Fruit fly (Drosophila melanogaster) whole organism, embryonic: ENCODE results near the gene CG33110.
A peak's percentile ranks its signal among the peaks of the same experiment; 100 is the strongest.

Experiments used
- Bdp1 ChIP-seq: fragments of 200-800 bp; sonication (Bioruptor generic); optimal IDR thresholded peaks from 3 replicates; lab custom pipeline; 2016; ENCODE audit warnings: missing biosample characterization, missing genetic modification characterization
- Bteb2 ChIP-seq: fragments of 200-800 bp; sonication (Bioruptor generic); optimal IDR thresholded peaks from 2 replicates; lab custom pipeline; 2016; ENCODE audit warnings: missing biosample characterization, missing genetic modification characterization
- CG1024 ChIP-seq: fragments of 200-800 bp; sonication (Bioruptor generic); IDR thresholded peaks from 2 replicates; pipeline ENCODE4 v1.3.6; 2022; ENCODE audit warnings: missing biosample characterization, missing genetic modification characterization
- CG10321 ChIP-seq: fragments of 200-800 bp; sonication (Bioruptor generic); IDR thresholded peaks from 2 replicates; pipeline ENCODE4 v1.3.6; 2022; ENCODE audit warnings: missing biosample characterization, missing genetic modification characterization
- CG10654 ChIP-seq: fragments of 200-800 bp; sonication (Bioruptor generic); optimal IDR thresholded peaks from 2 replicates; lab custom pipeline; 2016; ENCODE audit warnings: missing biosample characterization, missing genetic modification characterization
- CG10959 ChIP-seq: fragments of 200-800 bp; sonication (Bioruptor generic); IDR thresholded peaks from 2 replicates; pipeline ENCODE4 v1.3.6; 2022; ENCODE audit warnings: missing biosample characterization, missing genetic modification characterization
- CG12236 ChIP-seq: fragments of 200-800 bp; sonication (Bioruptor generic); optimal IDR thresholded peaks from 2 replicates; lab custom pipeline; 2016; ENCODE audit warnings: missing biosample characterization, missing genetic modification characterization
- CG1233 ChIP-seq: fragments of 200-800 bp; sonication (Bioruptor generic); optimal IDR thresholded peaks from 4 replicates; lab custom pipeline; 2018; ENCODE audit warnings: missing biosample characterization, mild to moderate bottlenecking, missing genetic modification characterization
- CG13123 ChIP-seq: fragments of 200-800 bp; sonication (Bioruptor generic); optimal IDR thresholded peaks from 2 replicates; lab custom pipeline; 2016; ENCODE audit warnings: missing biosample characterization, missing genetic modification characterization
- CG13424 ChIP-seq: fragments of 200-800 bp; sonication (Bioruptor generic); optimal IDR thresholded peaks from 2 replicates; lab custom pipeline; 2019; ENCODE audit warnings: missing biosample characterization, mild to moderate bottlenecking, missing genetic modification characterization, moderate library complexity
- CG1529 ChIP-seq: fragments of 200-800 bp; sonication (Bioruptor generic); optimal IDR thresholded peaks from 3 replicates; lab custom pipeline; 2018; ENCODE audit warnings: missing biosample characterization, missing genetic modification characterization
- CG1603 ChIP-seq: fragments of 200-800 bp; sonication (Bioruptor generic); optimal IDR thresholded peaks from 2 replicates; lab custom pipeline; 2019; ENCODE audit warnings: missing biosample characterization, mild to moderate bottlenecking, missing genetic modification characterization, moderate library complexity
- CG17829 ChIP-seq: fragments of 200-800 bp; optimal IDR thresholded peaks from 2 replicates; lab custom pipeline; 2019; ENCODE audit warnings: missing biosample characterization, mild to moderate bottlenecking, missing genetic modification characterization, moderate library complexity
- CG1792 ChIP-seq: fragments of 200-800 bp; sonication (Bioruptor generic); optimal IDR thresholded peaks from 2 replicates; lab custom pipeline; 2016; ENCODE audit warnings: missing biosample characterization, missing genetic modification characterization
- CG2678 ChIP-seq: fragments of 200-800 bp; sonication (Bioruptor generic); optimal IDR thresholded peaks from 3 replicates; lab custom pipeline; 2019; ENCODE audit warnings: missing biosample characterization, mild to moderate bottlenecking, missing genetic modification characterization, moderate library complexity
- CG31388 ChIP-seq: fragments of 200-800 bp; sonication (Bioruptor generic); optimal IDR thresholded peaks from 2 replicates; lab custom pipeline; 2016; ENCODE audit warnings: missing biosample characterization, missing genetic modification characterization
- CG33213 ChIP-seq: fragments of 200-800 bp; sonication (Bioruptor generic); optimal IDR thresholded peaks from 3 replicates; lab custom pipeline; 2016; ENCODE audit warnings: missing biosample characterization, missing genetic modification characterization
- CG4404 ChIP-seq: fragments of 200-800 bp; sonication (Bioruptor generic); IDR thresholded peaks from 2 replicates; pipeline ENCODE4 v1.3.6; 2022; ENCODE audit warnings: missing biosample characterization, missing genetic modification characterization
- CG5953 ChIP-seq: fragments of 200-800 bp; sonication (Bioruptor generic); IDR thresholded peaks from 2 replicates; pipeline ENCODE4 v1.3.6; 2022; ENCODE audit warnings: missing biosample characterization, missing genetic modification characterization
- CG6254 ChIP-seq: fragments of 200-800 bp; sonication (Bioruptor generic); optimal IDR thresholded peaks from 3 replicates; lab custom pipeline; 2017; ENCODE audit warnings: mild to moderate bottlenecking, missing biosample characterization, missing genetic modification reagents, missing genetic modification characterization
- CG6765 ChIP-seq: fragments of 200-800 bp; sonication (Bioruptor generic); optimal IDR thresholded peaks from 3 replicates; lab custom pipeline; 2017; ENCODE audit warnings: missing biosample characterization, mild to moderate bottlenecking, missing genetic modification characterization
- CG7928 ChIP-seq: fragments of 200-800 bp; sonication (Bioruptor generic); optimal IDR thresholded peaks from 2 replicates; lab custom pipeline; 2017; ENCODE audit warnings: missing biosample characterization, mild to moderate bottlenecking, missing genetic modification characterization
- CG8359 ChIP-seq: fragments of 200-800 bp; sonication (Bioruptor generic); optimal IDR thresholded peaks from 2 replicates; lab custom pipeline; 2017; ENCODE audit warnings: missing biosample characterization, mild to moderate bottlenecking, missing genetic modification characterization, borderline replicate concordance
- CG8388 ChIP-seq: fragments of 200-800 bp; sonication (Bioruptor generic); optimal IDR thresholded peaks from 2 replicates; lab custom pipeline; 2019; ENCODE audit warnings: missing biosample characterization, mild to moderate bottlenecking, missing genetic modification characterization, moderate library complexity
- Chrac-16 ChIP-seq: fragments of 200-800 bp; sonication (Bioruptor generic); optimal IDR thresholded peaks from 3 replicates; lab custom pipeline; 2016; ENCODE audit warnings: missing biosample characterization, missing genetic modification characterization
- Eip74EF ChIP-seq, 2 experiments: fragments of 200-800 bp in 1 of 2; fragments of >200 bp in 1 of 2; sonication (Bioruptor generic) in 1 of 2; optimal IDR thresholded peaks; 2 replicates each; lab custom pipeline; 2017 to 2019; ENCODE audit warnings: missing biosample characterization in 2 of 2, missing genetic modification characterization in 2 of 2, mild to moderate bottlenecking in 1 of 2, moderate library complexity in 1 of 2
- Ets65A ChIP-seq: fragments of 200-800 bp; sonication (Bioruptor generic); peaks from one replicate; lab custom pipeline; 2016; ENCODE audit warnings: missing biosample characterization, missing genetic modification characterization
- Fer3 ChIP-seq: fragments of 200-800 bp; sonication (Bioruptor generic); optimal IDR thresholded peaks from 2 replicates; lab custom pipeline; 2018; ENCODE audit warnings: missing biosample characterization, mild to moderate bottlenecking, missing genetic modification characterization, moderate library complexity
- MBD-R2 ChIP-seq: fragments of 200-800 bp; sonication (Bioruptor generic); IDR thresholded peaks from 2 replicates; pipeline ENCODE4 v1.3.6; 2022; ENCODE audit warnings: missing biosample characterization, missing genetic modification characterization
- Neu2 ChIP-seq: fragments of 200-800 bp; sonication (Bioruptor generic); optimal IDR thresholded peaks from 3 replicates; lab custom pipeline; 2016; ENCODE audit warnings: missing biosample characterization, missing genetic modification characterization, borderline replicate concordance
- Nf-YA ChIP-seq: fragments of 200-800 bp; sonication (Bioruptor generic); IDR thresholded peaks from 2 replicates; pipeline ENCODE4 v1.3.6; 2022; ENCODE audit warnings: missing biosample characterization, missing genetic modification characterization
- Sry-β ChIP-seq: fragments of 200-800 bp; sonication (Bioruptor generic); optimal IDR thresholded peaks from 2 replicates; lab custom pipeline; 2018; ENCODE audit warnings: missing biosample characterization, mild to moderate bottlenecking, missing genetic modification characterization, moderate library complexity
- btn ChIP-seq: fragments of 200-800 bp; sonication (Bioruptor generic); optimal IDR thresholded peaks from 2 replicates; lab custom pipeline; 2016; ENCODE audit warnings: missing biosample characterization, missing genetic modification characterization
- emc ChIP-seq: fragments of 200-800 bp; sonication (Bioruptor generic); optimal IDR thresholded peaks from 2 replicates; lab custom pipeline; 2016; ENCODE audit warnings: missing biosample characterization, missing genetic modification characterization
- esg ChIP-seq: fragments of 200-800 bp; sonication (Bioruptor generic); conservative IDR thresholded peaks from 2 replicates; pipeline ENCODE4 v1.3.6; 2022; ENCODE audit warnings: missing biosample characterization, missing genetic modification characterization
- fd102C ChIP-seq: fragments of 200-800 bp; sonication (Bioruptor generic); optimal IDR thresholded peaks from 2 replicates; lab custom pipeline; 2018; ENCODE audit warnings: missing biosample characterization, mild to moderate bottlenecking, missing genetic modification characterization, moderate library complexity
- fd96Cb ChIP-seq: fragments of 200-800 bp; sonication (Bioruptor generic); optimal IDR thresholded peaks from 2 replicates; lab custom pipeline; 2018; ENCODE audit warnings: missing biosample characterization, mild to moderate bottlenecking, missing genetic modification characterization, moderate library complexity
- gce ChIP-seq: fragments of 200-800 bp; sonication (Bioruptor generic); IDR thresholded peaks from 3 replicates; pipeline ENCODE4 v1.3.6; 2022; ENCODE audit warnings: missing biosample characterization, missing genetic modification characterization
- gcm ChIP-seq: fragments of 200-800 bp; sonication (Bioruptor generic); optimal IDR thresholded peaks from 2 replicates; lab custom pipeline; 2019; ENCODE audit warnings: missing biosample characterization, mild to moderate bottlenecking, missing genetic modification characterization, moderate library complexity
- gem ChIP-seq: fragments of 200-800 bp; sonication (Bioruptor generic); optimal IDR thresholded peaks from 2 replicates; lab custom pipeline; 2019; ENCODE audit warnings: missing biosample characterization, mild to moderate bottlenecking, missing genetic modification characterization, moderate library complexity
- ham ChIP-seq: fragments of 200-800 bp; sonication (Bioruptor generic); IDR thresholded peaks from 2 replicates; pipeline ENCODE4 v1.3.6; 2022; ENCODE audit warnings: missing biosample characterization, missing genetic modification characterization
- ken ChIP-seq: fragments of 200-800 bp; sonication (Bioruptor generic); IDR thresholded peaks from 3 replicates; pipeline ENCODE4 v1.3.6; 2022; ENCODE audit warnings: missing biosample characterization, missing genetic modification characterization
- klu ChIP-seq: fragments of 200-800 bp; sonication (Bioruptor generic); IDR thresholded peaks from 2 replicates; pipeline ENCODE4 v1.3.6; 2022; ENCODE audit warnings: missing biosample characterization, missing genetic modification characterization
- otp ChIP-seq: fragments of 200-800 bp; sonication (Bioruptor generic); IDR thresholded peaks from 3 replicates; pipeline ENCODE4, ENCODE4 v1.3.6; 2022; ENCODE audit warnings: missing biosample characterization, missing genetic modification characterization
- pum ChIP-seq: fragments of 200-800 bp; sonication (Bioruptor generic); optimal IDR thresholded peaks from 2 replicates; lab custom pipeline; 2016; ENCODE audit warnings: missing biosample characterization, missing genetic modification characterization
- sc ChIP-seq, 3 experiments: fragments of >200 bp in 2 of 3; fragments of 200-800 bp in 1 of 3; sonication (Bioruptor generic) in 1 of 3; optimal IDR thresholded peaks; 2 replicates in 2 of 3; 3 replicates in 1 of 3; lab custom pipeline; 2017; ENCODE audit warnings: mild to moderate bottlenecking in 1 of 3, missing biosample characterization in 1 of 3, missing genetic modification characterization in 1 of 3, missing genetic modification reagents in 1 of 3
- schlank ChIP-seq: fragments of 200-800 bp; sonication (Bioruptor generic); optimal IDR thresholded peaks from 2 replicates; lab custom pipeline; 2018; ENCODE audit warnings: missing biosample characterization, mild to moderate bottlenecking, missing genetic modification characterization
- sr ChIP-seq: fragments of 200-800 bp; sonication (Bioruptor generic); IDR thresholded peaks from 3 replicates; pipeline ENCODE4 v1.3.6; 2022; ENCODE audit warnings: missing biosample characterization, missing genetic modification characterization
- stc ChIP-seq: fragments of 200-800 bp; sonication (Bioruptor generic); IDR thresholded peaks from 2 replicates; pipeline ENCODE4 v1.3.6; 2022; ENCODE audit warnings: missing biosample characterization, missing genetic modification characterization
- tna ChIP-seq: fragments of 200-800 bp; sonication (Bioruptor generic); IDR thresholded peaks from 2 replicates; pipeline ENCODE4 v1.3.6; 2022; ENCODE audit warnings: missing biosample characterization, missing genetic modification characterization; ENCODE audit not compliant: partially characterized antibody
- unpg ChIP-seq: fragments of 200-800 bp; sonication (Bioruptor generic); optimal IDR thresholded peaks from 3 replicates; lab custom pipeline; 2018; ENCODE audit warnings: missing biosample characterization, mild to moderate bottlenecking, missing genetic modification characterization, moderate library complexity

Gene CG33110

DNA sequence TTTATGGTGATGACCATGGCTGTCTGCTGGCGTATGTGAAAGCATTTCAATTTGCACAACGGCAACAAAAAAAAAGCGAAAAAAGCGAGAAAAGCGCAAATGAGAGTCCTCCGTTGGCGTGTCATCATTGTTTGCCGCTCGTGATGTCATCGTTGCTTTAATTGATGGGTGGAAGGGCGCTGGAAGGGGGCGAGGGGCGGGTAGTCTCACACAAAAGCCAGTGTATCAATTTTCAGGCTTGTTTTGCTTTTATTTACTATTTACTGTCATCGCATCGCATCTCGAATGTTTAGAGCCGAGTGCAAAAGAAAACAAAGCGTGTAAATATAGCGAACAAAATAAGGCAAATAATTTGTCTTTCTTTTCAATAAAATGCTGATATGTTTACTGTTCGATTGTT is 19.3 kb downstream of the CG33110 start (continued):
- TF ChIP-seq CG31388 (GFP tag; lab: Kevin White, UChicago), result no peak
- peak; percentile 21 for TF ChIP-seq CG6765
- no peak for TF ChIP-seq Chrac-16 (GFP tag; lab: Kevin White, UChicago)
- no peak for TF ChIP-seq Bdp1 (GFP tag; lab: Kevin White, UChicago)
- TF ChIP-seq CG8388, result peak; percentile 29
- 0 out of 3 replicates have a peak, but pooled peaks have one; percentile 52 for TF ChIP-seq gce (GFP tag; lab: Robert Waterston, UW)
- TF ChIP-seq gem (tag; lab: Kevin White, UChicago), result peak; percentile 64
- TF ChIP-seq Eip74EF (GFP tag; optimal IDR thresholded peaks at IDR 0.05; lab: Kevin White, UChicago), result peak in 1 of 2 experiments; percentile 47
- no peak for TF ChIP-seq Bteb2
- TF ChIP-seq pum (GFP tag; lab: Kevin White, UChicago), result no peak
- no peak for TF ChIP-seq fd102C
- TF ChIP-seq CG12236, result peak; percentile 7
- TF ChIP-seq esg (GFP tag; lab: Robert Waterston, UW), result no peak
- TF ChIP-seq stc (GFP tag; lab: Robert Waterston, UW), result peak; percentile 52; the same call in 1 of the 2 replicates
- peak; percentile 58 for TF ChIP-seq unpg (GFP tag; lab: Kevin White, UChicago)
- TF ChIP-seq CG1024 (GFP tag; lab: Robert Waterston, UW), result no peak
- peak; percentile 32 for TF ChIP-seq Fer3 (tag; lab: Kevin White, UChicago)
- TF ChIP-seq btn, result no peak
- peak; percentile 65 for TF ChIP-seq CG2678 (tag; lab: Kevin White, UChicago)
- TF ChIP-seq schlank (tag; lab: Kevin White, UChicago), result no peak
- no peak for TF ChIP-seq Ets65A (GFP tag; lab: Kevin White, UChicago)
- TF ChIP-seq CG10321 (GFP tag; lab: Robert Waterston, UW), result no peak
- no peak for TF ChIP-seq sr
- TF ChIP-seq Sry-β (GFP tag; lab: Kevin White, UChicago), result peak; percentile 39
- 0 out of 3 replicates have a peak, but pooled peaks have one; percentile 55 for TF ChIP-seq otp (GFP tag; lab: Robert Waterston, UW)
- TF ChIP-seq fd96Cb, result peak; percentile 59
- TF ChIP-seq CG1233 (GFP tag; lab: Kevin White, UChicago), result peak; percentile 60
- TF ChIP-seq ken (GFP tag; lab: Robert Waterston, UW), result no peak
- TF ChIP-seq CG17829, result no peak
- no peak for TF ChIP-seq CG4404
- TF ChIP-seq CG33213, result no peak
- peak; percentile 28 for TF ChIP-seq CG13424 (tag; lab: Kevin White, UChicago)
- no peak for TF ChIP-seq emc (GFP tag; lab: Kevin White, UChicago)
- no peak for TF ChIP-seq ham
- no peak for TF ChIP-seq CG1792 (GFP tag; lab: Kevin White, UChicago)
- TF ChIP-seq CG10654 (GFP tag; lab: Kevin White, UChicago), result peak; percentile 16
- peak; percentile 38 for TF ChIP-seq CG6254 (GFP tag; lab: Kevin White, UChicago)
- TF ChIP-seq CG1603 (tag; lab: Kevin White, UChicago), result peak; percentile 80
- TF ChIP-seq tna (GFP tag; lab: Robert Waterston, UW), result no peak
- no peak for TF ChIP-seq CG13123
- no peak for TF ChIP-seq klu (GFP tag; lab: Robert Waterston, UW)
- no peak for TF ChIP-seq Neu2 (GFP tag; lab: Kevin White, UChicago)
- peak; percentile 27 for TF ChIP-seq gcm (GFP tag; lab: Kevin White, UChicago)
- TF ChIP-seq Nf-YA (GFP tag; lab: Robert Waterston, UW), result no peak
- TF ChIP-seq MBD-R2 (GFP tag; lab: Robert Waterston, UW), result no peak
- TF ChIP-seq sc (optimal IDR thresholded peaks at IDR 0.05; lab: Kevin White, UChicago), result no peak
- peak; percentile 47 for TF ChIP-seq sc (GFP tag; optimal IDR thresholded peaks at IDR 0.05; lab: Kevin White, UChicago)
- TF ChIP-seq CG7928, result no peak
- TF ChIP-seq CG5953 (GFP tag; lab: Robert Waterston, UW), result 0 out of 2 replicates have a peak, but pooled peaks have one; percentile 25
- TF ChIP-seq CG8359 (GFP tag; lab: Kevin White, UChicago), result peak; percentile 62
- peak; percentile 65 for TF ChIP-seq CG1529 (GFP tag; lab: Kevin White, UChicago)
- TF ChIP-seq CG10959 (GFP tag; lab: Robert Waterston, UW), result no peak
